Worm (Caenorhabditis elegans): ENCODE measurements around the gene K02C4.5.

Gene K02C4.5

DNA sequence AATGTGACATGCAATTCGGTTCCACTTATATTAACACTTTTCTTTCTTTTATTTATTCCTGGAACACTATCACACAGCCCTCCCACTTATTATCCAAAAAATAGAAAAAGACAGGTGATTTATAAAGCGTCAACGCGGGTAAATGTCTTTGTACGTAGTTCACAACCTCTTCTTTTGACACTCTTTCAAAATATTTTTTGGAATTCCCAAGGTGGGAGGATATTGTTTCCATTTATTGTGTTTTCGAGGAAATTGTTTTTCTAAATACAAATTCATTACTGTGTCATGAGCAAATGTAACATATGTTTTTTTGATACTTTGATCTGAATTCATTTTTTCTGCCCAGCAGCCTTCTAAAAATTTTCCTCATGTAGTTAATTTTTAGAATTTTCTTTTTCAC is 20.3 kb upstream of the K02C4.5 start:
- TF ChIP-seq ets-7 (tag; optimal IDR thresholded peaks at IDR 0.05) (no peak), hmg-4 (GFP tag; optimal IDR thresholded peaks at IDR 0.05) (no peak), scrt-1 (GFP tag; IDR thresholded peaks at IDR 0.05) (no peak), ceh-36 (tag; optimal IDR thresholded peaks at IDR 0.05) (no peak), ceh-13 (GFP tag; optimal IDR thresholded peaks at IDR 0.05) (no peak), sea-1 (GFP tag; conservative IDR thresholded peaks at IDR 0.05) (no peak), flt-1 (GFP tag; IDR thresholded peaks at IDR 0.05) (no peak), ama-1 (optimal IDR thresholded peaks at IDR 0.05) (no peak), pes-1 (GFP tag; IDR thresholded peaks at IDR 0.05) (no peak), tra-4 (tag; optimal IDR thresholded peaks at IDR 0.05) (no peak), F13C5.2 (tag; optimal IDR thresholded peaks at IDR 0.05) (no peak), tbx-11 (GFP tag; IDR thresholded peaks at IDR 0.05) (no peak), hnd-1 (tag; optimal IDR thresholded peaks at IDR 0.05) (no peak), aly-1 (tag; optimal IDR thresholded peaks at IDR 0.05) (no peak), hmbx-1 (tag; optimal IDR thresholded peaks at IDR 0.05) (no peak)

DNA sequence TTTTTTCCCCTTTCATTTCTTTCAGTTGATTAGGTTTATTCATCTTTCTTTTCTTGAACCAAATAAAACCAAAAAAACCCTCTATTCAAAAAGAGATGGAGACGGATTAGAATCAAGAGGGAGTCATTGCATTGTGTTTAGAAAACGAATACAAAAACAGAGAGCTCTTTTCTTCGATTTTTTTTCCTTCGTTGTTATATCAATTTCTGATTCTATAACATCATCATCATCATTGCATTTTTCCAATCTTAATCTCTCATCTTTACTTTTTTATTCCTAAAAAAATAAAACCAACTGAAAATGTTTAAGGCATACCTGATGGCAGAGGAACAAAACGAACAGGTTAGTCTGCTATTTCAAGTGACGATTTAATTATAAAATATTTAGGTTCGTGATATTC is 19.5 kb upstream of the K02C4.5 start, which contains the start of gene T05H10.8:
TSS of gene T05H10.8 (plus strand) at position 301 of the 400 bp plus-strand sequence.
- TF ChIP-seq ceh-13 (GFP tag; optimal IDR thresholded peaks at IDR 0.05), result no peak
- no peak for TF ChIP-seq tbx-11 (GFP tag; IDR thresholded peaks at IDR 0.05)
- TF ChIP-seq tra-4 (tag; optimal IDR thresholded peaks at IDR 0.05), result no peak
- TF ChIP-seq B0310.2 (tag; optimal IDR thresholded peaks at IDR 0.05), result no peak
- no peak for TF ChIP-seq hmbx-1 (tag; optimal IDR thresholded peaks at IDR 0.05)

DNA sequence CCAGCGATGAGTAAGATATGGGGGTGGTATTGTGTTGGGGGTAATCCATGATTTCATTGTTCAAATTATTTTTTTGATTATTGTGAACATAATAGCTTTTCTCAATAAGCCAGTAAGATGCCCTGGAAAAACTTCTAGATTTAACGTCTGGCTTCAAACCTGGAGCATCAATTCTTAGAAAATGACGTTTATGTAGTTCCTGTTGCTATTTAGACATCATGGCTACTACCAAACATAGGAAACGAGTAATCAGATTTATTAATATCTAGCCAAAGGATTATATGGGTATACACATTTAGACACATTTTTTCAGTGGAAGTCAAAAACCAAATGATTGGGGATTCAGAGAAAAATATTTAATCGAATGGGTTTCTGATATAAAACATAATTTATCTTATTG is 18.7 kb upstream of the K02C4.5 start:
- TF ChIP-seq ets-7 (tag; optimal IDR thresholded peaks at IDR 0.05) (no peak), tbx-11 (GFP tag; IDR thresholded peaks at IDR 0.05) (no peak), pes-1 (GFP tag; IDR thresholded peaks at IDR 0.05) (no peak), flt-1 (GFP tag; IDR thresholded peaks at IDR 0.05) (no peak), tbx-37 (GFP tag; conservative IDR thresholded peaks at IDR 0.05) (no peak), scrt-1 (GFP tag; IDR thresholded peaks at IDR 0.05) (no peak), hmg-4 (GFP tag; optimal IDR thresholded peaks at IDR 0.05) (no peak), B0310.2 (tag; optimal IDR thresholded peaks at IDR 0.05) (no peak), aly-1 (tag; optimal IDR thresholded peaks at IDR 0.05) (no peak), sea-1 (GFP tag; conservative IDR thresholded peaks at IDR 0.05) (no peak), ceh-36 (tag; optimal IDR thresholded peaks at IDR 0.05) (no peak), hmbx-1 (tag; optimal IDR thresholded peaks at IDR 0.05) (no peak), hnd-1 (tag; optimal IDR thresholded peaks at IDR 0.05) (no peak), ceh-13 (GFP tag; optimal IDR thresholded peaks at IDR 0.05) (no peak), tra-4 (tag; optimal IDR thresholded peaks at IDR 0.05) (no peak), F13C5.2 (tag; optimal IDR thresholded peaks at IDR 0.05) (no peak), ama-1 (optimal IDR thresholded peaks at IDR 0.05) (no peak)

DNA sequence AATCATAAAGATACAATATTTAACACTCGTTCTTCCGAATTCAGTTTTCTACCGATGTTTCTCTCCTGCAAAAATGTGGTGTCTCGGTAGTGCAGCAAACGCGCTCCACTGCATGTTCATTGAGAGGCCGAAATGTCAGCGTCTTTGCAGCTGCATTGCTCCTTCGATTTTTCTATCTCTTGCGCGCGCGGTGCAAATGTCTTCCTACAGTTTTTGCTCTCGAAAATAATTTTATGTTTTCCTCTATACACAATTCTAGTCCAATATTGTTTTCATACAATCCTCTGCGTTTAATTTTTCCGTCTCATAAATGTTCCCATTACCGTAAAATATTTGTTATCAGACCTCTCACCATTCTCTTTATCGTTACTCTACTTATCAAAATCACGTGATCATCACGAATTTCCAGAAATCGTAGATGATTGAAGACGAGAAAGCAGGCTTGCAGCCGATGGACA is 15.9 kb upstream of the K02C4.5 start, which contains the start of gene ufd-2:
TSS of gene ufd-2 (plus strand) at position 408 of the 458 bp plus-strand sequence.
- TF ChIP-seq ceh-13 (GFP tag; optimal IDR thresholded peaks at IDR 0.05) (no peak), ama-1 (optimal IDR thresholded peaks at IDR 0.05) (no peak), tbx-37 (GFP tag; conservative IDR thresholded peaks at IDR 0.05) (no peak), ceh-36 (tag; optimal IDR thresholded peaks at IDR 0.05) (no peak), F13C5.2 (tag; optimal IDR thresholded peaks at IDR 0.05) (no peak), B0310.2 (tag; optimal IDR thresholded peaks at IDR 0.05) (no peak), aly-1 (tag; optimal IDR thresholded peaks at IDR 0.05) (no peak), scrt-1 (GFP tag; IDR thresholded peaks at IDR 0.05) (0 out of 2 replicates have a peak, but pooled peaks have one; percentile 23), tbx-11 (GFP tag; IDR thresholded peaks at IDR 0.05) (no peak), ets-7 (tag; optimal IDR thresholded peaks at IDR 0.05) (peak; percentile 14)

DNA sequence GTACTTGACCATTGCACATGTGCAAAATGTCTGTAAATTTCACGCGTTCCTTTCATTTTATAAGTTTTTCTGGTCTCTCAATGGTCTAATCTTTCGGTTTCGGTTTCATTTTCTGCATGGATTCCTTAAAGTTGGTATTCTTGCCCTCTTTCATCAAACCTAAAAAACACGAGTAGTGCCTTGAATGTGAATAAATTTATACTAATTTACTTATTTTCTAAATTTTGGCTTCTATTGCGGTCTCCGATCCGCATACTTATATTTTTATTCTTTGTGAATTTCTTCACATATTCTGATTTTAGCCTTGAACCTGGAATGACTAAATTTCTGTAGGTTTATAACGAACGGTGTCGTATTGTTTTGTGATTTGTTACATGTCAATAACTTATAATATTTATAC is 12.2 kb upstream of the K02C4.5 start, which contains the start of gene pdha-1:
TSS of gene pdha-1 (plus strand) at position 301 of the 400 bp plus-strand sequence.
- TF ChIP-seq pes-1 (GFP tag; IDR thresholded peaks at IDR 0.05), result no peak
- no peak for TF ChIP-seq tbx-37 (GFP tag; conservative IDR thresholded peaks at IDR 0.05)
- TF ChIP-seq scrt-1 (GFP tag; IDR thresholded peaks at IDR 0.05), result no peak
- TF ChIP-seq B0310.2 (tag; optimal IDR thresholded peaks at IDR 0.05), result no peak
- TF ChIP-seq hmbx-1 (tag; optimal IDR thresholded peaks at IDR 0.05), result no peak
- no peak for TF ChIP-seq ceh-36 (tag; optimal IDR thresholded peaks at IDR 0.05)
- no peak for TF ChIP-seq ama-1 (optimal IDR thresholded peaks at IDR 0.05)
- TF ChIP-seq tra-4 (tag; optimal IDR thresholded peaks at IDR 0.05), result no peak
- TF ChIP-seq ceh-13 (GFP tag; optimal IDR thresholded peaks at IDR 0.05), result no peak
- TF ChIP-seq tbx-11 (GFP tag; IDR thresholded peaks at IDR 0.05), result no peak
- no peak for TF ChIP-seq flt-1 (GFP tag; IDR thresholded peaks at IDR 0.05)
- no peak for TF ChIP-seq ets-7 (tag; optimal IDR thresholded peaks at IDR 0.05)
- TF ChIP-seq aly-1 (tag; optimal IDR thresholded peaks at IDR 0.05), result no peak
- TF ChIP-seq F13C5.2 (tag; optimal IDR thresholded peaks at IDR 0.05), result no peak
- TF ChIP-seq hmg-4 (GFP tag; optimal IDR thresholded peaks at IDR 0.05), result no peak
- TF ChIP-seq sea-1 (GFP tag; conservative IDR thresholded peaks at IDR 0.05), result no peak

DNA sequence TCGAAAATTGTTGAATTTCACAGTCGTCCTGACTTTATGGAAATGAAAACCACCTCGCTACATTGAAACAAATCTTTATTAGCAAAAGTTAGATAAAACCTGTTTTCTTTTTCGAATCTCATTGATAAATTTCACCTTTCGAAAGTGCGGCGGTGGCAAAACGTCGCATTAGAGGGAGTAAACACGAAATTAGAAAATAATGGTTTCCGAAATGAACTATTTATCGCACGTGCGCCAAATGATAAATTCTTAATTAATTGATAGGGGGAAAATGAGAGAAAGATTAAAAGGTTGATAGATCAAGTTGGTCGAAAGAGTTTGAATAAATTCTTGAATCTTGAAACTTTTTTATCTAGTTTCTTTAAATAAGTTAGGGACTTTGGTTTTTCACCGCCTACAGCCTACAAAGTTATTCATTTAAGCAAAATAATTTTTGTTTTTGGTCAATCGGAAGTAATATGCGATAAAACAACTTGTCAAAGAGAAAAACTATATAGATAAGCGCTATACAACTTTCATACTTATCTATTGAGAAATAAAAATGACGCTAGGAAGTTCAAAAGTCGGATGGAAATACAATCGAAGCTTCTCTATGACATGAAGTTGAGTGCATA is 7.1 kb upstream of the K02C4.5 start:
- TF ChIP-seq ceh-36 (tag; optimal IDR thresholded peaks at IDR 0.05) (no peak), hmbx-1 (tag; optimal IDR thresholded peaks at IDR 0.05) (no peak), tra-4 (tag; optimal IDR thresholded peaks at IDR 0.05) (no peak), B0310.2 (tag; optimal IDR thresholded peaks at IDR 0.05) (no peak), hmg-4 (GFP tag; optimal IDR thresholded peaks at IDR 0.05) (no peak)

DNA sequence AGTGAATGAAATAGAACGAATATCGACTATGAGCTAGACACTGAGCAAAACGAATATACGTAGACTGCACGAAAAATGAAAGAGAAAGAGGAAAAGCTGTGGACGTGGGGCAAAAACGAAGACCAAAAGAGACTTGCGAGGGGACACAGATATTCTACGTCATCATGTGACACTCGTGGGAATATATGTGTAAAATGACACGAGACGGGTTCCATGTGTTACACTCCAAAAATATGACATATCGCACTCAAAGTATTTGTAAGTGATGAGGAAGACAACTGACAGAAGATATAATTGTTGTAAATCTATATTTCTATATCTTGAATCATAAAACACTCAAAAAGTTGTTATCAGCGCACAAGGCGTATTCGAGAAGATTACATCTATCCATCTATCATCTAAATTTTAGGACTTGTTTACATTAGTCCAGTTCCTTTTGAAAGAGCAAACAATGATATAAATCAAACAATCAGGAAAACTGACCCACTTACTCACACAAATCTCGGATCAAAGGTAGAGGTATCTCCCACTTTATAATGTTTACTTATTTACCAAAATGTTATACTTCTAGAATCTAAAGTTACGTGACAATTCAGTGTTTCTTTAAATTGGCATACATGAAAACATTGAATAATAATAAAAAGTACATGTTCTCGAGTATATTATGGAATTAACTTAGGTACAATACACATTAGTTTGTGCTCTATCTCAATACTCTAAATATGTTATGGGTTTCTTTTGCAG is 6.3 kb upstream of the K02C4.5 start:
- TF ChIP-seq sea-1 (GFP tag; conservative IDR thresholded peaks at IDR 0.05) (no peak), ceh-36 (tag; optimal IDR thresholded peaks at IDR 0.05) (no peak), pes-1 (GFP tag; IDR thresholded peaks at IDR 0.05) (no peak), hmg-4 (GFP tag; optimal IDR thresholded peaks at IDR 0.05) (no peak)
